Fruit fly (Drosophila melanogaster) whole organism, embryonic: ENCODE results near the gene CG10068.

Experiments used
- Blimp-1 ChIP-seq: fragments of 200-800 bp; sonication (Bioruptor generic); optimal IDR thresholded peaks from 3 replicates; lab custom pipeline; 2018; ENCODE audit warnings: missing biosample characterization, missing genetic modification characterization, mild to moderate bottlenecking, moderate library complexity, missing genetic modification reagents
- CG10267 ChIP-seq: fragments of 200-800 bp; sonication (Bioruptor generic); optimal IDR thresholded peaks from 2 replicates; lab custom pipeline; 2018; ENCODE audit warnings: missing biosample characterization, mild to moderate bottlenecking, missing genetic modification characterization, moderate library complexity
- CG12391 ChIP-seq: fragments of 200-800 bp; sonication (Bioruptor generic); optimal IDR thresholded peaks from 3 replicates; lab custom pipeline; 2018; ENCODE audit warnings: missing biosample characterization, mild to moderate bottlenecking, missing genetic modification characterization, moderate library complexity
- CG13287 ChIP-seq: fragments of 200-800 bp; sonication (Bioruptor generic); IDR thresholded peaks from 2 replicates; pipeline ENCODE4 v1.3.6; 2022; ENCODE audit warnings: missing biosample characterization, missing genetic modification characterization; ENCODE audit not compliant: partially characterized antibody
- CG14667 ChIP-seq: fragments of 200-800 bp; sonication (Bioruptor generic); IDR thresholded peaks from 2 replicates; pipeline ENCODE4 v1.3.6; 2022; ENCODE audit warnings: missing biosample characterization, missing genetic modification characterization
- CG14710 ChIP-seq: fragments of 200-800 bp; sonication (Bioruptor generic); optimal IDR thresholded peaks from 3 replicates; lab custom pipeline; 2019; ENCODE audit warnings: missing biosample characterization, mild to moderate bottlenecking, missing genetic modification characterization, moderate library complexity
- CG14860 ChIP-seq: fragments of 200-800 bp; sonication (Bioruptor generic); IDR thresholded peaks from 3 replicates; pipeline ENCODE4 v1.3.6; 2022; ENCODE audit warnings: missing biosample characterization, missing genetic modification characterization; ENCODE audit not compliant: partially characterized antibody
- CG15011 ChIP-seq: fragments of 200-800 bp; sonication (Bioruptor generic); optimal IDR thresholded peaks from 3 replicates; lab custom pipeline; 2018; ENCODE audit warnings: missing biosample characterization, mild to moderate bottlenecking, missing genetic modification characterization
- CG17361 ChIP-seq: fragments of 200-800 bp; sonication (Bioruptor generic); IDR thresholded peaks from 3 replicates; pipeline ENCODE4 v1.3.6; 2022; ENCODE audit warnings: missing biosample characterization, missing genetic modification characterization
- CG17612 ChIP-seq: fragments of 200-800 bp; sonication (Bioruptor generic); IDR thresholded peaks from 2 replicates; pipeline ENCODE4 v1.3.6; 2022; ENCODE audit warnings: missing biosample characterization, missing genetic modification characterization
- CG17829 ChIP-seq: fragments of 200-800 bp; optimal IDR thresholded peaks from 2 replicates; lab custom pipeline; 2019; ENCODE audit warnings: missing biosample characterization, mild to moderate bottlenecking, missing genetic modification characterization, moderate library complexity
- CG18599 ChIP-seq: fragments of 200-800 bp; sonication (Bioruptor generic); optimal IDR thresholded peaks from 3 replicates; lab custom pipeline; 2017; ENCODE audit warnings: missing biosample characterization, missing genetic modification characterization, mild to moderate bottlenecking, moderate library complexity, missing genetic modification reagents
- CG2202 ChIP-seq: fragments of 200-800 bp; sonication (Bioruptor generic); optimal IDR thresholded peaks from 2 replicates; lab custom pipeline; 2018; ENCODE audit warnings: missing biosample characterization, mild to moderate bottlenecking, missing genetic modification characterization
- CG2712 ChIP-seq: fragments of 200-800 bp; optimal IDR thresholded peaks from 3 replicates; lab custom pipeline; 2019; ENCODE audit warnings: missing biosample characterization, mild to moderate bottlenecking, missing genetic modification characterization, moderate library complexity
- CG30020 ChIP-seq: fragments of 200-800 bp; optimal IDR thresholded peaks from 2 replicates; lab custom pipeline; 2019; ENCODE audit warnings: missing biosample characterization, mild to moderate bottlenecking, missing genetic modification characterization, moderate library complexity
- CG31441 ChIP-seq: fragments of 200-800 bp; sonication (Bioruptor generic); IDR thresholded peaks from 2 replicates; pipeline ENCODE4 v1.3.6; 2022; ENCODE audit warnings: missing biosample characterization, missing genetic modification characterization
- CG3995 ChIP-seq: fragments of 200-800 bp; sonication (Bioruptor generic); optimal IDR thresholded peaks from 3 replicates; lab custom pipeline; 2016; ENCODE audit warnings: missing biosample characterization, missing genetic modification characterization
- CG43689 ChIP-seq: fragments of 200-800 bp; sonication (Bioruptor generic); IDR thresholded peaks from 2 replicates; pipeline ENCODE4 v1.3.6; 2022; ENCODE audit warnings: missing biosample characterization, missing genetic modification characterization
- CG4617 ChIP-seq: fragments of 200-800 bp; sonication (Bioruptor generic); optimal IDR thresholded peaks from 3 replicates; lab custom pipeline; 2016; ENCODE audit warnings: missing biosample characterization, missing genetic modification characterization, borderline replicate concordance
- CG5245 ChIP-seq: fragments of 200-800 bp; sonication (Bioruptor generic); optimal IDR thresholded peaks from 3 replicates; lab custom pipeline; 2016; ENCODE audit warnings: missing biosample characterization, missing genetic modification characterization
- CG8924 ChIP-seq: fragments of 200-800 bp; optimal IDR thresholded peaks from 3 replicates; lab custom pipeline; 2019; ENCODE audit warnings: missing biosample characterization, mild to moderate bottlenecking, missing genetic modification characterization, moderate library complexity
- CG9215 ChIP-seq: fragments of 200-800 bp; sonication (Bioruptor generic); IDR thresholded peaks from 2 replicates; pipeline ENCODE4 v1.3.6; 2022; ENCODE audit warnings: missing biosample characterization, missing genetic modification characterization
- Dll ChIP-seq: fragments of 200-800 bp; sonication (Bioruptor generic); IDR thresholded peaks from 4 replicates; pipeline ENCODE4 v1.3.6; 2022; ENCODE audit warnings: missing biosample characterization, missing genetic modification characterization; ENCODE audit not compliant: partially characterized antibody
- Dref ChIP-seq: fragments of 200-800 bp; sonication (Bioruptor generic); IDR thresholded peaks from 2 replicates; pipeline ENCODE4 v1.3.6; 2022; ENCODE audit warnings: missing biosample characterization, missing genetic modification characterization
- Fer1 ChIP-seq: fragments of 200-800 bp; sonication (Bioruptor generic); optimal IDR thresholded peaks from 2 replicates; lab custom pipeline; 2017; ENCODE audit warnings: missing biosample characterization, mild to moderate bottlenecking, missing genetic modification characterization
- H15 ChIP-seq: fragments of 200-800 bp; sonication (Bioruptor generic); IDR thresholded peaks from 3 replicates; pipeline ENCODE4 v1.3.6; 2022; ENCODE audit warnings: missing biosample characterization, missing genetic modification characterization
- Kr ChIP-seq: fragments of 200-800 bp; sonication (Bioruptor generic); optimal IDR thresholded peaks from 2 replicates; lab custom pipeline; 2017; ENCODE audit warnings: missing biosample characterization, mild to moderate bottlenecking, missing genetic modification characterization
- Lim3 ChIP-seq: fragments of 200-800 bp; sonication (Bioruptor generic); IDR thresholded peaks from 2 replicates; pipeline ENCODE4 v1.3.6; 2022; ENCODE audit warnings: missing biosample characterization, missing genetic modification characterization
- MBD-R2 ChIP-seq: fragments of 200-800 bp; sonication (Bioruptor generic); IDR thresholded peaks from 2 replicates; pipeline ENCODE4 v1.3.6; 2022; ENCODE audit warnings: missing biosample characterization, missing genetic modification characterization
- Max ChIP-seq: fragments of 200-800 bp; sonication (Bioruptor generic); optimal IDR thresholded peaks from 2 replicates; lab custom pipeline; 2016; ENCODE audit warnings: missing biosample characterization, mild to moderate bottlenecking, missing genetic modification characterization
- PHDP ChIP-seq: fragments of 200-800 bp; sonication (Bioruptor generic); optimal IDR thresholded peaks from 3 replicates; lab custom pipeline; 2018; ENCODE audit warnings: missing biosample characterization, mild to moderate bottlenecking, missing genetic modification characterization, moderate library complexity
- Sox100B ChIP-seq: fragments of 200-800 bp; sonication (Bioruptor generic); optimal IDR thresholded peaks from 3 replicates; lab custom pipeline; 2018; ENCODE audit warnings: missing biosample characterization, mild to moderate bottlenecking, missing genetic modification characterization
- az2 ChIP-seq: fragments of 200-800 bp; sonication (Bioruptor generic); optimal IDR thresholded peaks from 3 replicates; lab custom pipeline; 2016; ENCODE audit warnings: missing biosample characterization, missing genetic modification characterization
- bsh ChIP-seq, 2 experiments: fragments of 200-800 bp; sonication (Bioruptor generic); optimal IDR thresholded peaks; 2 replicates each; lab custom pipeline; 2017 to 2018; ENCODE audit warnings: mild to moderate bottlenecking in 2 of 2, missing biosample characterization in 2 of 2, missing genetic modification characterization in 2 of 2, moderate library complexity in 1 of 2
- esg ChIP-seq: fragments of 200-800 bp; sonication (Bioruptor generic); conservative IDR thresholded peaks from 2 replicates; pipeline ENCODE4 v1.3.6; 2022; ENCODE audit warnings: missing biosample characterization, missing genetic modification characterization
- hkb ChIP-seq, 2 experiments: fragments of 200-800 bp in 1 of 2; fragments of >200 bp in 1 of 2; sonication (Bioruptor generic) in 1 of 2; IDR thresholded peaks in 1 of 2; optimal IDR thresholded peaks in 1 of 2; 2 replicates each; pipeline versions ENCODE4 v1.3.6 to Lab custom; 2017 to 2022; ENCODE audit warnings: missing biosample characterization in 1 of 2, missing genetic modification characterization in 1 of 2
- insv ChIP-seq, 2 experiments: fragments of 200-800 bp; sonication (Bioruptor generic); optimal IDR thresholded peaks; 3 replicates each; lab custom pipeline; 2016 to 2018; ENCODE audit warnings: missing biosample characterization in 2 of 2, missing genetic modification characterization in 2 of 2
- nau ChIP-seq: fragments of 200-800 bp; sonication (Bioruptor generic); optimal IDR thresholded peaks from 3 replicates; lab custom pipeline; 2017; ENCODE audit warnings: missing biosample characterization, mild to moderate bottlenecking, missing genetic modification characterization, missing genetic modification reagents
- oc ChIP-seq: fragments of 200-800 bp; sonication (Bioruptor generic); optimal IDR thresholded peaks from 2 replicates; lab custom pipeline; 2018; ENCODE audit warnings: missing biosample characterization, mild to moderate bottlenecking, missing genetic modification characterization, moderate library complexity
- p53 ChIP-seq: fragments of 200-800 bp; sonication (Bioruptor generic); optimal IDR thresholded peaks from 2 replicates; lab custom pipeline; 2016; ENCODE audit warnings: missing biosample characterization, missing genetic modification characterization
- pzg ChIP-seq: fragments of 200-800 bp; sonication (Bioruptor generic); optimal IDR thresholded peaks from 3 replicates; lab custom pipeline; 2018; ENCODE audit warnings: missing biosample characterization, mild to moderate bottlenecking, missing genetic modification characterization, moderate library complexity
- sc ChIP-seq, 3 experiments: fragments of >200 bp in 2 of 3; fragments of 200-800 bp in 1 of 3; sonication (Bioruptor generic) in 1 of 3; optimal IDR thresholded peaks; 2 replicates in 2 of 3; 3 replicates in 1 of 3; lab custom pipeline; 2017; ENCODE audit warnings: mild to moderate bottlenecking in 1 of 3, missing biosample characterization in 1 of 3, missing genetic modification characterization in 1 of 3, missing genetic modification reagents in 1 of 3
- seq ChIP-seq: fragments of 200-800 bp; sonication (Bioruptor generic); IDR thresholded peaks from 2 replicates; pipeline ENCODE4 v1.3.6; 2022; ENCODE audit warnings: missing biosample characterization, missing genetic modification characterization
- slbo ChIP-seq: fragments of 200-800 bp; sonication (Bioruptor generic); IDR thresholded peaks from 2 replicates; pipeline ENCODE4 v1.3.6; 2022; ENCODE audit warnings: missing biosample characterization, missing genetic modification characterization
- slou ChIP-seq: fragments of 200-800 bp; sonication (Bioruptor generic); optimal IDR thresholded peaks from 3 replicates; lab custom pipeline; 2016; ENCODE audit warnings: missing biosample characterization, missing genetic modification characterization
- sob ChIP-seq: fragments of 200-800 bp; sonication (Bioruptor generic); IDR thresholded peaks from 2 replicates; pipeline ENCODE4 v1.3.6; 2022; ENCODE audit warnings: missing biosample characterization, missing genetic modification characterization
- stwl ChIP-seq: fragments of 200-800 bp; sonication (Bioruptor generic); optimal IDR thresholded peaks from 3 replicates; lab custom pipeline; 2018; ENCODE audit warnings: missing biosample characterization, mild to moderate bottlenecking, missing genetic modification characterization, moderate library complexity
- vvl ChIP-seq: fragments of 200-800 bp; sonication (Bioruptor generic); IDR thresholded peaks from 2 replicates; pipeline ENCODE4 v1.3.6; 2022; ENCODE audit warnings: missing biosample characterization, missing genetic modification characterization
- zen ChIP-seq: fragments of 200-800 bp; sonication (Bioruptor generic); optimal IDR thresholded peaks from 3 replicates; lab custom pipeline; 2018; ENCODE audit warnings: missing biosample characterization, mild to moderate bottlenecking, missing genetic modification characterization, moderate library complexity

CG10068 gene

DNA sequence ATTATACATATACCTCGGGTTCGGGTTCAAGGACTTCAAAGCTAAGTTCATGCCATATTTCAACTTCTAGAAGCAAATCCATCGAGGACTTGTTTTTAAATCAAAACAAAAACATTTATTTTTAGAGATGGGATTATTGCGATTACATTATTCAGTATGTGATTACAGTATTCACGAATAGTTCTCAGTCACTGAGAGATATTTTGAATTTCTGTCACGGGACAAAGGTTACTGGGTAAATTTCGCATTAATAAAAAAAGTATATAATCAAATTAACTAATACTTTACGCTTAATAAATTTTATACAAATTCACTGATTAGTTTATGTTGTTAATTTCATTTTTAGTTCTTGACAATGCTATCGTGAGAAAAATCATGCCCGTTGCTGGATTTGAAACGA, 34.2 kb downstream of the CG10068 start (continued):
- peak; percentile 50 for TF ChIP-seq stwl (tag; lab: Kevin White, UChicago)
- TF ChIP-seq MBD-R2 (GFP tag; lab: Robert Waterston, UW): peak; percentile 70
- TF ChIP-seq CG43689 (GFP tag; lab: Robert Waterston, UW): no peak
- peak; percentile 25; the same call in 1 of the 2 replicates for TF ChIP-seq esg (GFP tag; lab: Robert Waterston, UW)
- peak; percentile 96 for TF ChIP-seq CG3995 (GFP tag; lab: Kevin White, UChicago)
- no peak for TF ChIP-seq oc (tag; lab: Kevin White, UChicago)
- TF ChIP-seq slou (GFP tag; lab: Kevin White, UChicago): no peak
- peak; percentile 60 for TF ChIP-seq Dref (GFP tag; lab: Robert Waterston, UW)
- TF ChIP-seq CG17361 (GFP tag; lab: Robert Waterston, UW): peak; percentile 42; the same call in 1 of the 3 replicates
- peak; percentile 1 for TF ChIP-seq zen (tag; lab: Kevin White, UChicago)
- TF ChIP-seq CG17612 (GFP tag; lab: Robert Waterston, UW): no peak
- peak; percentile 24 for TF ChIP-seq Max (GFP tag; lab: Kevin White, UChicago)
- TF ChIP-seq CG5245: no peak
- TF ChIP-seq sob (GFP tag; lab: Robert Waterston, UW): peak; percentile 63
- no peak for TF ChIP-seq PHDP (tag; lab: Kevin White, UChicago)
- no peak for TF ChIP-seq CG4617 (GFP tag; lab: Kevin White, UChicago)
- TF ChIP-seq CG10267 (tag; lab: Kevin White, UChicago): peak; percentile 29
- TF ChIP-seq Blimp-1 (GFP tag; lab: Kevin White, UChicago): no peak
- TF ChIP-seq CG31441 (GFP tag; lab: Robert Waterston, UW): peak; percentile 71
- TF ChIP-seq Kr (GFP tag; lab: Kevin White, UChicago): no peak
- no peak for TF ChIP-seq insv (GFP tag; optimal IDR thresholded peaks at IDR 0.05; lab: Kevin White, UChicago)
- TF ChIP-seq H15 (GFP tag; lab: Robert Waterston, UW): peak; percentile 50; the same call in 1 of the 3 replicates
- peak; percentile 34; the same call in 2 of the 4 replicates for TF ChIP-seq Dll
- TF ChIP-seq Fer1 (GFP tag; lab: Kevin White, UChicago): peak; percentile 8
- TF ChIP-seq pzg (GFP tag; lab: Kevin White, UChicago): peak; percentile 32
- TF ChIP-seq Lim3 (GFP tag; lab: Robert Waterston, UW): no peak
- peak in 1 of 2 experiments; percentile 17 for TF ChIP-seq bsh (GFP tag; optimal IDR thresholded peaks at IDR 0.05; lab: Kevin White, UChicago)
- TF ChIP-seq nau (GFP tag; lab: Kevin White, UChicago): no peak
- no peak for TF ChIP-seq CG2202 (tag; lab: Kevin White, UChicago)
- TF ChIP-seq CG12391 (tag; lab: Kevin White, UChicago): peak; percentile 47
- peak; percentile 44 for TF ChIP-seq CG2712 (tag; lab: Kevin White, UChicago)
- TF ChIP-seq hkb (optimal IDR thresholded peaks at IDR 0.05; lab: Kevin White, UChicago): no peak
- 0 out of 2 replicates have a peak, but pooled peaks have one; percentile 14 for TF ChIP-seq hkb (GFP tag; IDR thresholded peaks at IDR 0.05; lab: Robert Waterston, UW)
- TF ChIP-seq CG14860 (GFP tag; lab: Robert Waterston, UW): peak; percentile 10; the same call in 1 of the 3 replicates
- TF ChIP-seq CG14667 (GFP tag; lab: Robert Waterston, UW): no peak
- TF ChIP-seq slbo (GFP tag; lab: Robert Waterston, UW): peak; percentile 61
- TF ChIP-seq CG13287 (GFP tag; lab: Robert Waterston, UW): peak; percentile 36; the same call in 1 of the 2 replicates
- TF ChIP-seq vvl (GFP tag; lab: Robert Waterston, UW): 0 out of 2 replicates have a peak, but pooled peaks have one; percentile 7
- no peak for TF ChIP-seq sc (optimal IDR thresholded peaks at IDR 0.05; lab: Kevin White, UChicago)
- TF ChIP-seq sc (GFP tag; optimal IDR thresholded peaks at IDR 0.05; lab: Kevin White, UChicago): no peak
- peak; percentile 19 for TF ChIP-seq az2
- no peak for TF ChIP-seq seq (GFP tag; lab: Robert Waterston, UW)
- peak; percentile 70 for TF ChIP-seq CG30020 (tag; lab: Kevin White, UChicago)
- TF ChIP-seq CG8924: peak; percentile 1
- TF ChIP-seq CG18599 (GFP tag; lab: Kevin White, UChicago): no peak
- no peak for TF ChIP-seq Sox100B
- TF ChIP-seq CG14710 (tag; lab: Kevin White, UChicago): peak; percentile 30
- TF ChIP-seq CG9215 (GFP tag; lab: Robert Waterston, UW): peak; percentile 16; the same call in 1 of the 2 replicates
- no peak for TF ChIP-seq p53
- TF ChIP-seq CG15011 (GFP tag; lab: Kevin White, UChicago): no peak
- TF ChIP-seq CG17829 (tag; lab: Kevin White, UChicago): peak; percentile 12
